Fruit fly (Drosophila melanogaster) whole organism, wandering third instar larva: Measurements from ENCODE around the gene Orc2.

Experiments
- Abd-B ChIP-seq: fragments of >200 bp; optimal IDR thresholded peaks from 2 replicates; lab custom pipeline; 2017; ENCODE audit warnings: missing biosample characterization, missing genetic modification characterization
- br ChIP-seq: fragments of 200-800 bp; sonication (Bioruptor generic); optimal IDR thresholded peaks from 2 replicates; lab custom pipeline; 2016; ENCODE audit warnings: missing biosample characterization, missing genetic modification characterization
- woc ChIP-seq: sonication (Bioruptor generic); optimal IDR thresholded peaks from 2 replicates; lab custom pipeline; 2016; ENCODE audit warnings: missing biosample characterization, mild to moderate bottlenecking, missing genetic modification characterization

- TF ChIP-seq Abd-B (GFP tag; lab: Kevin White, UChicago) (no peak), br (GFP tag; lab: Kevin White, UChicago) (no peak), woc (no peak)
Observed at dm6 chr3R:13918045-13918444, 46.6 kb upstream of the Orc2 start.
